Fruit fly (Drosophila melanogaster) Kc167 (cell line): ENCODE data around the gene Brf.

Source experiments
- Myc ChIP-seq: fragments of >200 bp; optimal IDR thresholded peaks from 2 replicates; lab custom pipeline; 2017; ENCODE audit warnings: missing external identifiers
- h ChIP-seq: fragments of >200 bp; optimal IDR thresholded peaks from 3 replicates; lab custom pipeline; 2018; ENCODE audit warnings: missing external identifiers
- insv ChIP-seq: fragments of >200 bp; optimal IDR thresholded peaks from 3 replicates; lab custom pipeline; 2018; ENCODE audit warnings: missing external identifiers
- psq ChIP-seq: fragments of >200 bp; optimal IDR thresholded peaks from 2 replicates; lab custom pipeline; 2017; ENCODE audit warnings: missing external identifiers
- ttk ChIP-seq: sonication (Bioruptor generic); optimal IDR thresholded peaks from 2 replicates; lab custom pipeline; 2017; ENCODE audit warnings: missing external identifiers

DNA sequence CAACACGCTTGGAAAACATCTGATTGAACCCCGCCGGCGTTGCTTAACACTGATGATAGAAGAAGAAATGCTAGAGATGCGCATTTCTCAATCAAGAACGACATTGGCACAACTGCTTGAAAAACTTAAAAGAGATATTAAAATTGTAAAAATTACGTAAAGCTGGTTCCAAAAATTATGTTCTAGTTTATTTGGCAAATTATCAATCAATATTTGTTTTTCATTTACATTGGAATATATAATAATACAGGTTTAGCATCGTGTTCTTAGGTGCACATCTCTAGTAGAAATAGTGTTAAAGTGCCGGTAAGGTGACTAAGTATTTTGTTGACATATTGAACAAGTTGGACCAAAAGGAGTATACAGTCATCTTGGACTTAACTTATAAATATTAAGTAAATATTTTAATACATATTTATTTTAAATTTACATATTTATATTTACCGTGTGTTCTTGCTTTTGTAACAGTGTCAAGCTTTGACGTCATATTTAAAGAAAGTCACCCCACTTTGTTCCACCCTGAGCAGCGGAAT, at the start of gene Brf, which contains the start of gene sds22:
- no peak for TF ChIP-seq ttk (lab: Kevin White, UChicago)
- TF ChIP-seq h, result no peak
- no peak for TF ChIP-seq Myc (lab: Kevin White, UChicago)
- no peak for TF ChIP-seq psq (lab: Kevin White, UChicago)
- TF ChIP-seq insv (lab: Kevin White, UChicago), result no peak
